Worm (Caenorhabditis elegans) whole organism, L4 larva: ENCODE data around the gene F36F12.7.

Experiments
- D1046.2 ChIP-seq: fragments of 200-800 bp; sonication (Bioruptor generic); IDR thresholded peaks from 2 replicates; pipeline ENCODE4 v1.3.6; 2022; ENCODE audit warnings: missing genetic modification characterization, missing compliant biosample characterization
- F10B5.3 ChIP-seq: sonication (generic microtip); optimal IDR thresholded peaks from 2 replicates; lab custom pipeline; 2016; ENCODE audit warnings: mild to moderate bottlenecking, missing genetic modification characterization, missing compliant biosample characterization
- F26F4.8 ChIP-seq: fragments of 200-800 bp; sonication (Bioruptor generic); conservative IDR thresholded peaks from 2 replicates; pipeline ENCODE4 v1.3.6; 2022; ENCODE audit warnings: missing genetic modification characterization, missing compliant biosample characterization
- R02D3.7 ChIP-seq: fragments of 150-350 bp; sonication (generic microtip); optimal IDR thresholded peaks from 3 replicates; lab custom pipeline; 2014; ENCODE audit warnings: missing biosample characterization, missing genetic modification characterization
- ZK337.2 ChIP-seq: fragments of 200-800 bp; sonication (Bioruptor generic); IDR thresholded peaks from 2 replicates; pipeline ENCODE4 v1.3.6; 2022; ENCODE audit warnings: missing genetic modification reagents, missing genetic modification characterization, missing compliant biosample characterization
- aha-1 ChIP-seq: fragments of 150-350 bp; peaks from one replicate; lab custom pipeline; 2014; ENCODE audit warnings: missing biosample characterization, missing genetic modification characterization
- arid-1 ChIP-seq: fragments of 200-800 bp; sonication (Bioruptor generic); conservative IDR thresholded peaks from 2 replicates; pipeline ENCODE4 v1.3.6; 2022; ENCODE audit warnings: missing genetic modification reagents, missing genetic modification characterization, missing compliant biosample characterization
- ceh-20 ChIP-seq: fragments of 200-800 bp; sonication (Bioruptor generic); IDR thresholded peaks from 2 replicates; pipeline ENCODE4 v1.3.6; 2022; ENCODE audit warnings: missing genetic modification reagents, missing genetic modification characterization, missing compliant biosample characterization
- ceh-44 ChIP-seq: fragments of 200-800 bp; sonication (Bioruptor generic); IDR thresholded peaks from 2 replicates; pipeline ENCODE4 v1.3.6; 2022; ENCODE audit warnings: missing genetic modification reagents, missing genetic modification characterization, missing compliant biosample characterization
- ceh-62 ChIP-seq: sonication (generic microtip); optimal IDR thresholded peaks from 2 replicates; lab custom pipeline; 2017; ENCODE audit warnings: missing biosample characterization, missing genetic modification characterization
- ces-1 ChIP-seq: fragments of 150-350 bp; sonication (generic microtip); optimal IDR thresholded peaks from 4 replicates; lab custom pipeline; 2014; ENCODE audit warnings: missing biosample characterization, missing genetic modification reagents, missing genetic modification characterization
- cey-2 ChIP-seq: sonication (generic microtip); optimal IDR thresholded peaks from 3 replicates; lab custom pipeline; 2017; ENCODE audit warnings: missing genetic modification characterization, mild to moderate bottlenecking, missing compliant biosample characterization, antibody characterized with exemption, borderline replicate concordance; ENCODE audit not compliant: insufficient read depth
- ctbp-1 ChIP-seq: fragments of 200-800 bp; sonication (Bioruptor generic); IDR thresholded peaks from 2 replicates; pipeline ENCODE4 v1.3.6; 2022; ENCODE audit warnings: missing genetic modification reagents, missing genetic modification characterization, missing compliant biosample characterization
- daf-19 ChIP-seq: fragments of 200-800 bp; sonication (Bioruptor generic); conservative IDR thresholded peaks from 2 replicates; pipeline ENCODE4 v1.3.6; 2022; ENCODE audit warnings: missing genetic modification characterization, missing compliant biosample characterization
- dpl-1 ChIP-seq: fragments of 150-350 bp; optimal IDR thresholded peaks from 2 replicates; lab custom pipeline; 2014; ENCODE audit warnings: missing biosample characterization, missing genetic modification reagents, missing genetic modification characterization
- fos-1 ChIP-seq: fragments of 150-350 bp; optimal IDR thresholded peaks from 2 replicates; lab custom pipeline; 2014; ENCODE audit warnings: missing biosample characterization, missing genetic modification characterization
- hif-1 ChIP-seq, 2 experiments: sonication (generic microtip); optimal IDR thresholded peaks; 2 replicates each; lab custom pipeline; 2016 to 2017; ENCODE audit warnings: missing compliant biosample characterization in 2 of 2, missing genetic modification characterization in 2 of 2, missing genetic modification reagents in 2 of 2, missing genotype in 2 of 2, mild to moderate bottlenecking in 1 of 2
- hmg-1.1 ChIP-seq: fragments of 200-800 bp; sonication (Bioruptor generic); IDR thresholded peaks from 2 replicates; pipeline ENCODE4 v1.3.6; 2022; ENCODE audit warnings: missing genetic modification reagents, missing genetic modification characterization, missing compliant biosample characterization
- jun-1 ChIP-seq: fragments of 150-350 bp; optimal IDR thresholded peaks from 2 replicates; lab custom pipeline; 2014; ENCODE audit warnings: missing biosample characterization, missing genetic modification reagents, missing genetic modification characterization
- lin-1 ChIP-seq: fragments of 200-800 bp; sonication (Bioruptor generic); IDR thresholded peaks from 2 replicates; pipeline ENCODE4 v1.3.6; 2022; ENCODE audit warnings: missing genetic modification reagents, missing genetic modification characterization, missing compliant biosample characterization
- lin-13 ChIP-seq: fragments of 150-350 bp; optimal IDR thresholded peaks from 2 replicates; lab custom pipeline; 2014; ENCODE audit warnings: missing biosample characterization, missing genetic modification reagents, missing genetic modification characterization
- lin-29 ChIP-seq: fragments of 200-800 bp; sonication (Bioruptor generic); IDR thresholded peaks from 2 replicates; pipeline ENCODE4 v1.3.6; 2022; ENCODE audit warnings: missing genetic modification reagents, missing genetic modification characterization, missing compliant biosample characterization
- lin-38 ChIP-seq: fragments of 200-800 bp; sonication (Bioruptor generic); IDR thresholded peaks from 2 replicates; pipeline ENCODE4 v1.3.6; 2022; ENCODE audit warnings: missing genetic modification reagents, missing genetic modification characterization, missing compliant biosample characterization
- lin-39 ChIP-seq: fragments of 150-350 bp; optimal IDR thresholded peaks from 2 replicates; lab custom pipeline; 2014; ENCODE audit warnings: missing biosample characterization, missing genetic modification reagents, missing genetic modification characterization
- lsy-2 ChIP-seq, 2 experiments: fragments of 150-350 bp in 1 of 2; sonication (generic microtip) in 1 of 2; optimal IDR thresholded peaks; 2 replicates each; lab custom pipeline; 2014 to 2017; ENCODE audit warnings: missing biosample characterization in 2 of 2, missing genetic modification characterization in 2 of 2
- madf-9 ChIP-seq: fragments of 200-800 bp; sonication (Bioruptor generic); conservative IDR thresholded peaks from 2 replicates; pipeline ENCODE4 v1.3.6; 2022; ENCODE audit warnings: missing genetic modification reagents, missing genetic modification characterization, missing compliant biosample characterization
- mdl-1 ChIP-seq, 2 experiments: fragments of 150-350 bp in 1 of 2; sonication (generic microtip) in 1 of 2; optimal IDR thresholded peaks; 2 replicates each; lab custom pipeline; 2014 to 2017; ENCODE audit warnings: missing biosample characterization in 2 of 2, missing genetic modification characterization in 2 of 2
- mdt-29 ChIP-seq: fragments of 200-800 bp; sonication (Bioruptor generic); IDR thresholded peaks from 2 replicates; pipeline ENCODE4 v1.3.6; 2022; ENCODE audit warnings: missing genetic modification reagents, missing genetic modification characterization, missing compliant biosample characterization
- mes-2 ChIP-seq: sonication (generic microtip); optimal IDR thresholded peaks from 2 replicates; lab custom pipeline; 2016; ENCODE audit warnings: missing genotype, mild to moderate bottlenecking, missing genetic modification characterization, missing compliant biosample characterization; ENCODE audit not compliant: poor library complexity, severe bottlenecking
- nhr-11 ChIP-seq: fragments of 150-350 bp; optimal IDR thresholded peaks from 2 replicates; lab custom pipeline; 2014; ENCODE audit warnings: missing biosample characterization, missing genetic modification characterization
- nhr-237 ChIP-seq: sonication (generic microtip); optimal IDR thresholded peaks from 2 replicates; lab custom pipeline; 2017; ENCODE audit warnings: missing biosample characterization, missing genetic modification characterization
- nhr-28 ChIP-seq: fragments of 150-350 bp; optimal IDR thresholded peaks from 2 replicates; lab custom pipeline; 2014; ENCODE audit warnings: missing biosample characterization, missing genetic modification characterization
- nhr-6 ChIP-seq: fragments of 150-350 bp; optimal IDR thresholded peaks from 2 replicates; lab custom pipeline; 2014; ENCODE audit warnings: missing biosample characterization, missing genetic modification characterization
- nhr-76 ChIP-seq: fragments of 150-350 bp; optimal IDR thresholded peaks from 2 replicates; lab custom pipeline; 2014; ENCODE audit warnings: missing biosample characterization, missing genetic modification characterization
- nhr-77 ChIP-seq: fragments of 150-350 bp; optimal IDR thresholded peaks from 2 replicates; lab custom pipeline; 2014; ENCODE audit warnings: missing biosample characterization, missing genetic modification characterization
- pha-4 ChIP-seq, 2 experiments: fragments of 150-350 bp in 1 of 2; fragments of 200-800 bp in 1 of 2; sonication (Bioruptor generic) in 1 of 2; IDR thresholded peaks in 1 of 2; optimal IDR thresholded peaks in 1 of 2; 2 replicates each; pipeline versions ENCODE4 v1.3.6 to Lab custom; 2014 to 2022; ENCODE audit warnings: missing genetic modification characterization in 2 of 2, missing genetic modification reagents in 2 of 2, missing biosample characterization in 1 of 2, missing compliant biosample characterization in 1 of 2
- pqm-1 ChIP-seq: sonication (generic microtip); optimal IDR thresholded peaks from 2 replicates; lab custom pipeline; 2017; ENCODE audit warnings: missing biosample characterization, missing genetic modification characterization
- sdz-12 ChIP-seq: fragments of 200-800 bp; sonication (Bioruptor generic); optimal IDR thresholded peaks from 2 replicates; lab custom pipeline; 2018; ENCODE audit warnings: mild to moderate bottlenecking, missing genetic modification characterization, missing compliant biosample characterization
- snpc-1.2 ChIP-seq: fragments of 200-800 bp; sonication (Bioruptor generic); IDR thresholded peaks from 2 replicates; pipeline ENCODE4 v1.3.6; 2022; ENCODE audit warnings: missing genetic modification reagents, missing genetic modification characterization, missing compliant biosample characterization
- snpc-4 ChIP-seq: fragments of 150-350 bp; optimal IDR thresholded peaks from 2 replicates; lab custom pipeline; 2014; ENCODE audit warnings: missing biosample characterization, missing genetic modification characterization
- unc-39 ChIP-seq: sonication (generic microtip); optimal IDR thresholded peaks from 2 replicates; lab custom pipeline; 2017; ENCODE audit warnings: missing biosample characterization, missing genetic modification characterization
- unc-62 ChIP-seq, 3 experiments: fragments of 150-350 bp in 1 of 3; sonication (generic microtip); optimal IDR thresholded peaks in 2 of 3; peaks in 1 of 3; 1 replicate in 1 of 3; 2 replicates in 2 of 3; lab custom pipeline; 2014 to 2017; ENCODE audit warnings: missing biosample characterization in 3 of 3, missing genetic modification characterization in 3 of 3, missing genetic modification reagents in 3 of 3, missing genotype in 1 of 3
- vab-7 ChIP-seq: fragments of 200-800 bp; sonication (Bioruptor generic); IDR thresholded peaks from 2 replicates; pipeline ENCODE4 v1.3.6; 2022; ENCODE audit warnings: missing genetic modification reagents, missing genetic modification characterization, missing compliant biosample characterization
- ztf-11 ChIP-seq: fragments of 150-350 bp; optimal IDR thresholded peaks from 2 replicates; lab custom pipeline; 2014; ENCODE audit warnings: missing biosample characterization, missing genetic modification characterization
- ztf-7 ChIP-seq: fragments of 150-350 bp; optimal IDR thresholded peaks from 2 replicates; lab custom pipeline; 2014; ENCODE audit warnings: missing biosample characterization, missing genetic modification characterization

The F36F12.7 gene

DNA sequence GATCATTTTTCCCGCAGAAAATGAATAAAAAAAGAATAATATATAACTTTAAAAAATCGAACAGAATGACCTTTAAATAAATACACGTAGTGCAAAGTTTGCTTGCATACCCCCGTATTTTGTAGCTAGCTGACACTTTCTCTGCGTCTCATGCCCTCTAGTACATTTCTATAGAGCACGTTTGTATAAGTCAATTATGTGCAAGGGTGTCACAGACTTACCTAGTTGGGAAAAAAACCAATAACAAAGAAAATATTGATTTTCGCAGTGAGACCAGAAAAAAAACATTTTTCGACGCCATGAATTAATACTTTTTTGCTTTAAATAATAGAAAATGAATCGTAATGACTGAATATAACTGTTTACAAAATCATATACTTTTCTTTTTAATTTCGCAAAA, 10.2 kb downstream of the F36F12.7 start, which contains the start of gene ckb-4:
Gene ckb-4, minus strand, starts transcription at position 140 of the 400 bp plus-strand sequence.
- TF ChIP-seq ctbp-1 (GFP tag; lab: Robert Waterston, UW) (no peak), nhr-237 (tag; lab: Kevin White, UChicago) (no peak), ceh-62 (tag; lab: Kevin White, UChicago) (no peak), ces-1 (no peak), lin-38 (GFP tag; lab: Robert Waterston, UW) (no peak), fos-1 (tag; lab: Kevin White, UChicago) (no peak), ztf-7 (tag; lab: Kevin White, UChicago) (no peak), lin-39 (tag; lab: Kevin White, UChicago) (no peak), sdz-12 (GFP tag; lab: Kevin White, UChicago) (no peak), madf-9 (no peak), nhr-11 (peak; percentile 15), nhr-28 (tag; lab: Kevin White, UChicago) (peak; percentile 95), snpc-1.2 (GFP tag; lab: Robert Waterston, UW) (no peak), ztf-11 (tag; lab: Kevin White, UChicago) (no peak), jun-1 (tag; lab: Kevin White, UChicago) (no peak), snpc-4 (no peak), hmg-1.1 (no peak), ZK337.2 (no peak), F26F4.8 (GFP tag; lab: Robert Waterston, UW) (no peak), lin-13 (peak; percentile 26), unc-39 (no peak), vab-7 (GFP tag; lab: Robert Waterston, UW) (no peak), dpl-1 (GFP tag; lab: Kevin White, UChicago) (peak; percentile 32), lin-1 (GFP tag; lab: Robert Waterston, UW) (no peak), nhr-6 (tag; lab: Kevin White, UChicago) (peak; percentile 39), lsy-2 (tag; optimal IDR thresholded peaks at IDR 0.05; lab: Kevin White, UChicago) (no peak), ceh-20 (GFP tag; lab: Robert Waterston, UW) (no peak), R02D3.7 (no peak), mdl-1 (tag; optimal IDR thresholded peaks at IDR 0.05; lab: Kevin White, UChicago) (no peak), unc-62 (GFP tag; optimal IDR thresholded peaks at IDR 0.05 in 1 of 2; lab: Kevin White, UChicago) (no peak), unc-62 (tag; optimal IDR thresholded peaks at IDR 0.05; lab: Kevin White, UChicago) (no peak), aha-1 (tag; lab: Kevin White, UChicago) (peak; percentile 66), lin-29 (no peak), mdt-29 (GFP tag; lab: Robert Waterston, UW) (no peak), F10B5.3 (no peak), arid-1 (GFP tag; lab: Robert Waterston, UW) (no peak), hif-1 (tag; optimal IDR thresholded peaks at IDR 0.05; lab: Kevin White, UChicago) (peak in 1 of 2 experiments; percentile 2), ceh-44 (no peak), daf-19 (no peak), cey-2 (no peak), nhr-76 (tag; lab: Kevin White, UChicago) (no peak), nhr-77 (tag; lab: Kevin White, UChicago) (peak; percentile 10), D1046.2 (no peak), pha-4 (GFP tag; IDR thresholded peaks at IDR 0.05; lab: Robert Waterston, UW) (no peak), pha-4 (tag; optimal IDR thresholded peaks at IDR 0.05; lab: Kevin White, UChicago) (peak; percentile 44), mes-2 (tag; lab: Kevin White, UChicago) (no peak), pqm-1 (tag; lab: Kevin White, UChicago) (peak; percentile 4)
